Fruit fly (Drosophila melanogaster) whole organism, adult: ENCODE data around the gene CG13083.

ENCODE experiments used
- CG11617 ChIP-seq: fragments of 200-800 bp; sonication (Bioruptor generic); optimal IDR thresholded peaks from 2 replicates; lab custom pipeline; 2017; ENCODE audit warnings: mild to moderate bottlenecking, missing biosample characterization, missing genetic modification reagents, missing genetic modification characterization
- CG12768 ChIP-seq: fragments of 200-800 bp; sonication (Bioruptor generic); optimal IDR thresholded peaks from 2 replicates; lab custom pipeline; 2017; ENCODE audit warnings: missing biosample characterization, missing genetic modification characterization, mild to moderate bottlenecking, moderate library complexity, missing genetic modification reagents
- CG14711 ChIP-seq: fragments of 200-800 bp; sonication (Bioruptor generic); optimal IDR thresholded peaks from 2 replicates; lab custom pipeline; 2018; ENCODE audit warnings: missing biosample characterization, mild to moderate bottlenecking, missing genetic modification characterization, moderate library complexity
- CG1620 ChIP-seq: fragments of 200-800 bp; sonication (Bioruptor generic); optimal IDR thresholded peaks from 2 replicates; lab custom pipeline; 2016; ENCODE audit warnings: missing biosample characterization, missing genetic modification characterization
- CG33017 ChIP-seq: fragments of 200-800 bp; sonication (Bioruptor generic); optimal IDR thresholded peaks from 2 replicates; lab custom pipeline; 2018; ENCODE audit warnings: missing biosample characterization, mild to moderate bottlenecking, missing genetic modification characterization, moderate library complexity
- CG5204 ChIP-seq: fragments of 200-800 bp; sonication (Bioruptor generic); optimal IDR thresholded peaks from 2 replicates; lab custom pipeline; 2016; ENCODE audit warnings: missing biosample characterization, missing genetic modification characterization
- CG7101 ChIP-seq: fragments of 200-800 bp; sonication (Bioruptor generic); optimal IDR thresholded peaks from 2 replicates; lab custom pipeline; 2018; ENCODE audit warnings: missing biosample characterization, mild to moderate bottlenecking, missing genetic modification characterization, moderate library complexity
- Clk ChIP-seq: fragments of 200-800 bp; sonication (Bioruptor generic); optimal IDR thresholded peaks from 2 replicates; lab custom pipeline; 2017; ENCODE audit warnings: missing biosample characterization, missing genetic modification characterization
- Crg-1 ChIP-seq: fragments of 200-800 bp; sonication (Bioruptor generic); optimal IDR thresholded peaks from 2 replicates; lab custom pipeline; 2016; ENCODE audit warnings: missing biosample characterization, missing genetic modification characterization
- Hr96 ChIP-seq: fragments of 200-800 bp; sonication (Bioruptor generic); optimal IDR thresholded peaks from 2 replicates; lab custom pipeline; 2016; ENCODE audit warnings: missing biosample characterization, missing genetic modification characterization
- Mnt ChIP-seq: fragments of 200-800 bp; sonication (Bioruptor generic); optimal IDR thresholded peaks from 2 replicates; lab custom pipeline; 2016; ENCODE audit warnings: missing biosample characterization, mild to moderate bottlenecking, missing genetic modification characterization
- bab1 ChIP-seq: fragments of 200-800 bp; sonication (Bioruptor generic); optimal IDR thresholded peaks from 3 replicates; lab custom pipeline; 2019; ENCODE audit warnings: missing biosample characterization, mild to moderate bottlenecking, missing genetic modification characterization, moderate library complexity
- cic ChIP-seq: fragments of 200-800 bp; sonication (Bioruptor generic); optimal IDR thresholded peaks from 2 replicates; lab custom pipeline; 2017; ENCODE audit warnings: missing biosample characterization, mild to moderate bottlenecking, missing genetic modification characterization, moderate library complexity
- cnc ChIP-seq, 2 experiments: fragments of >200 bp; optimal IDR thresholded peaks; 2 replicates each; lab custom pipeline; 2017
- kay ChIP-seq: fragments of 200-800 bp; sonication (Bioruptor generic); peaks from one replicate; lab custom pipeline; 2016; ENCODE audit warnings: missing biosample characterization, missing genetic modification characterization, borderline replicate concordance
- ovo ChIP-seq: fragments of 200-800 bp; sonication (Bioruptor generic); optimal IDR thresholded peaks from 2 replicates; lab custom pipeline; 2016; ENCODE audit warnings: missing biosample characterization, missing genetic modification characterization
- pad ChIP-seq: fragments of 200-800 bp; sonication (Bioruptor generic); optimal IDR thresholded peaks from 3 replicates; lab custom pipeline; 2017; ENCODE audit warnings: missing biosample characterization, missing genetic modification characterization, mild to moderate bottlenecking, moderate library complexity, missing genetic modification reagents
- tj ChIP-seq: fragments of 200-800 bp; sonication (Bioruptor generic); optimal IDR thresholded peaks from 3 replicates; lab custom pipeline; 2017; ENCODE audit warnings: missing biosample characterization, mild to moderate bottlenecking, missing genetic modification characterization, moderate library complexity
- toe ChIP-seq: fragments of 200-800 bp; sonication (Bioruptor generic); optimal IDR thresholded peaks from 2 replicates; lab custom pipeline; 2016; ENCODE audit warnings: missing biosample characterization, missing genetic modification characterization

Gene CG13083

dm6 chr2L:19469090-19469489 lies 18.2 kb upstream of the CG13083 start:
- TF ChIP-seq Hr96 (GFP tag; lab: Kevin White, UChicago) = no peak
- TF ChIP-seq CG14711 = no peak
- no peak for TF ChIP-seq CG5204
- TF ChIP-seq CG33017 (tag; lab: Kevin White, UChicago) = no peak
- no peak for TF ChIP-seq pad (GFP tag; lab: Kevin White, UChicago)

- TF ChIP-seq CG12768 (no peak), CG11617 (no peak), toe (GFP tag; lab: Kevin White, UChicago) (no peak), CG5204 (no peak), Crg-1 (GFP tag; lab: Kevin White, UChicago) (no peak)
Measured at dm6 chr2L:19469751-19470150, 17.5 kb upstream of the CG13083 start.

- TF ChIP-seq tj (GFP tag; lab: Kevin White, UChicago) (peak; percentile 100), ovo (GFP tag; lab: Kevin White, UChicago) (no peak)
Measured at dm6 chr2L:19472256-19472655, 15.0 kb upstream of the CG13083 start.

dm6 chr2L:19473397-19474009 lies 13.8 kb upstream of the CG13083 start:
- TF ChIP-seq Mnt (GFP tag; lab: Kevin White, UChicago) (peak; percentile 7), CG1620 (GFP tag; lab: Kevin White, UChicago) (no peak), Crg-1 (GFP tag; lab: Kevin White, UChicago) (no peak), CG33017 (tag; lab: Kevin White, UChicago) (no peak), Hr96 (GFP tag; lab: Kevin White, UChicago) (no peak), kay (GFP tag; lab: Kevin White, UChicago) (peak; percentile 41), tj (GFP tag; lab: Kevin White, UChicago) (peak; percentile 100), toe (GFP tag; lab: Kevin White, UChicago) (no peak)

dm6 chr2L:19479249-19479984 lies 7.9 kb upstream of the CG13083 start:
- TF ChIP-seq Crg-1 (GFP tag; lab: Kevin White, UChicago) (no peak), pad (GFP tag; lab: Kevin White, UChicago) (peak; percentile 74), tj (GFP tag; lab: Kevin White, UChicago) (peak; percentile 98)

dm6 chr2L:19480406-19481334 lies 6.6 kb upstream of the CG13083 start:
- TF ChIP-seq CG14711 (no peak), tj (GFP tag; lab: Kevin White, UChicago) (no peak), pad (GFP tag; lab: Kevin White, UChicago) (no peak), bab1 (GFP tag; lab: Kevin White, UChicago) (no peak), ovo (GFP tag; lab: Kevin White, UChicago) (no peak), CG5204 (no peak), CG1620 (GFP tag; lab: Kevin White, UChicago) (no peak), Hr96 (GFP tag; lab: Kevin White, UChicago) (no peak), CG11617 (no peak), kay (GFP tag; lab: Kevin White, UChicago) (no peak), CG7101 (no peak), cnc (optimal IDR thresholded peaks at IDR 0.05; lab: Kevin White, UChicago) (no peak), cic (GFP tag; lab: Kevin White, UChicago) (no peak), toe (GFP tag; lab: Kevin White, UChicago) (no peak), Clk (no peak), Crg-1 (GFP tag; lab: Kevin White, UChicago) (no peak), Mnt (GFP tag; lab: Kevin White, UChicago) (no peak), CG33017 (tag; lab: Kevin White, UChicago) (no peak), CG12768 (no peak)

dm6 chr2L:19484539-19484938 lies 2.8 kb upstream of the CG13083 start, which contains the start of the genes CG10195 and CG13084:
CG10195 (minus strand) TSS chr2L:19484705.
CG13084 (plus strand) TSS chr2L:19484930.
- TF ChIP-seq CG12768 (no peak), toe (GFP tag; lab: Kevin White, UChicago) (no peak), Clk (no peak), CG14711 (no peak), Crg-1 (GFP tag; lab: Kevin White, UChicago) (no peak), bab1 (GFP tag; lab: Kevin White, UChicago) (no peak), pad (GFP tag; lab: Kevin White, UChicago) (no peak), kay (GFP tag; lab: Kevin White, UChicago) (no peak), ovo (GFP tag; lab: Kevin White, UChicago) (no peak), CG33017 (tag; lab: Kevin White, UChicago) (no peak), cic (GFP tag; lab: Kevin White, UChicago) (no peak), CG5204 (no peak), CG7101 (no peak), CG11617 (no peak), Mnt (GFP tag; lab: Kevin White, UChicago) (no peak)
